Worm (Caenorhabditis elegans): ENCODE measurements around the gene F54D5.23.

F54D5.23 gene

ce11 chrII:11569213-11569868, at the start of gene F54D5.23, which contains the start of gene F54D5.4:
F54D5.23 (minus strand) TSS chrII:11569287.
F54D5.4 (plus strand) TSS chrII:11569818.
- TF ChIP-seq ceh-63 (GFP tag; optimal IDR thresholded peaks at IDR 0.05) (no peak), lir-3 (tag; optimal IDR thresholded peaks at IDR 0.05; ENCODE audit: poor library complexity) (no peak), skn-1 (tag; optimal IDR thresholded peaks at IDR 0.05) (no peak), ces-1 (GFP tag; optimal IDR thresholded peaks at IDR 0.05) (no peak), unc-130 (tag; optimal IDR thresholded peaks at IDR 0.05) (no peak), nhr-90 (tag; optimal IDR thresholded peaks at IDR 0.05; ENCODE audit: poor library complexity) (no peak), sox-4 (tag; optimal IDR thresholded peaks at IDR 0.05) (no peak)

- peak; percentile 18 for TF ChIP-seq nhr-71 (tag; optimal IDR thresholded peaks at IDR 0.05)
- peak; percentile 85 for TF ChIP-seq lin-14 (GFP tag; optimal IDR thresholded peaks at IDR 0.05)
- no peak for TF ChIP-seq ztf-4 (tag; optimal IDR thresholded peaks at IDR 0.05)
- TF ChIP-seq nhr-20 (tag; optimal IDR thresholded peaks at IDR 0.05) = peak; percentile 27
- TF ChIP-seq unc-86 (tag; optimal IDR thresholded peaks at IDR 0.05) = no peak
- no peak for TF ChIP-seq ets-5 (GFP tag; IDR thresholded peaks at IDR 0.05)
- TF ChIP-seq lsy-2 (tag; optimal IDR thresholded peaks at IDR 0.05) = peak; percentile 5 to 24
- TF ChIP-seq snu-23 (GFP tag; optimal IDR thresholded peaks at IDR 0.05) = peak; percentile 1
- TF ChIP-seq C16A3.4 (tag; optimal IDR thresholded peaks at IDR 0.05) = peak; percentile 22
- TF ChIP-seq mdl-1 (tag; optimal IDR thresholded peaks at IDR 0.05) = peak in 1 of 2 experiments; percentile 26
- TF ChIP-seq nhr-85 (tag) = peak; percentile 75
- peak; percentile 100 for TF ChIP-seq blmp-1 (tag; optimal IDR thresholded peaks at IDR 0.05)
- peak in 1 of 2 experiments; percentile 14 for TF ChIP-seq lin-35 (GFP tag; optimal IDR thresholded peaks at IDR 0.05)
- peak in 1 of 3 experiments; percentile 12 for TF ChIP-seq dpl-1 (GFP tag; optimal IDR thresholded peaks at IDR 0.05)
- peak in 1 of 6 experiments; percentile 55 for TF ChIP-seq elt-3 (tag; optimal IDR thresholded peaks at IDR 0.05)
- TF ChIP-seq alr-1 (tag; optimal IDR thresholded peaks at IDR 0.05; ENCODE audit: borderline replicate concordance) = no peak
Measured at ce11 chrII:11617715-11618114, 48.6 kb upstream of the F54D5.23 start.

- TF ChIP-seq efl-1 (optimal IDR thresholded peaks at IDR 0.05) (no peak), efl-1 (GFP tag; optimal IDR thresholded peaks at IDR 0.05 in 1 of 2) (peak in 1 of 2 experiments; percentile 58), rnt-1 (tag; optimal IDR thresholded peaks at IDR 0.05) (no peak), C04F5.9 (tag; optimal IDR thresholded peaks at IDR 0.05) (no peak), jun-1 (tag; optimal IDR thresholded peaks at IDR 0.05) (no peak)
Measured at ce11 chrII:11616333-11616942, 47.4 kb upstream of the F54D5.23 start.

- TF ChIP-seq lin-13 (GFP tag; optimal IDR thresholded peaks at IDR 0.05) (no peak), fkh-8 (tag; optimal IDR thresholded peaks at IDR 0.05) (peak; percentile 36), ztf-11 (tag; optimal IDR thresholded peaks at IDR 0.05) (no peak), unc-130 (tag; optimal IDR thresholded peaks at IDR 0.05) (no peak), aly-2 (tag; optimal IDR thresholded peaks at IDR 0.05) (peak; percentile 61), dpl-1 (GFP tag; optimal IDR thresholded peaks at IDR 0.05) (no peak), skn-1 (tag; optimal IDR thresholded peaks at IDR 0.05) (no peak), lir-3 (tag; optimal IDR thresholded peaks at IDR 0.05; ENCODE audit: poor library complexity) (no peak), nhr-11 (tag; optimal IDR thresholded peaks at IDR 0.05) (no peak), C16A3.4 (tag; optimal IDR thresholded peaks at IDR 0.05) (no peak), C04F5.9 (tag; optimal IDR thresholded peaks at IDR 0.05) (no peak)
Measured at ce11 chrII:11614103-11614857, 45.2 kb upstream of the F54D5.23 start.
